Fruit fly (Drosophila melanogaster): Measurements from ENCODE around the gene Hex-t1.
A peak's percentile ranks its signal among the peaks of the same experiment; 100 is the strongest.

The Hex-t1 gene

dm6 chr3R:26461226-26461805 lies 12.4 kb downstream of the Hex-t1 start, which contains the start of gene CG5455 (continued):
- TF ChIP-seq Deaf1 (tag; optimal IDR thresholded peaks at IDR 0.05) (peak; percentile 89), CG10147 (GFP tag; optimal IDR thresholded peaks at IDR 0.05) (peak; percentile 61), Gsc (GFP tag; IDR thresholded peaks at IDR 0.05) (no peak), CG5245 (GFP tag; optimal IDR thresholded peaks at IDR 0.05) (no peak), CG9932 (GFP tag; IDR thresholded peaks at IDR 0.05) (peak; percentile 41; the same call in 1 of the 2 replicates), pros (GFP tag; optimal IDR thresholded peaks at IDR 0.05) (no peak), Vsx1 (GFP tag; optimal IDR thresholded peaks at IDR 0.05) (peak; percentile 56), schlank (tag; optimal IDR thresholded peaks at IDR 0.05) (peak; percentile 46), CG1233 (GFP tag; optimal IDR thresholded peaks at IDR 0.05) (peak; percentile 50), mam (GFP tag; optimal IDR thresholded peaks at IDR 0.05) (no peak), CG6175 (GFP tag; IDR thresholded peaks at IDR 0.05) (peak; percentile 77; the same call in 2 of the 3 replicates), tna (GFP tag; IDR thresholded peaks at IDR 0.05; ENCODE audit: partially characterized antibody) (peak; percentile 64; the same call in 1 of the 2 replicates), CG17328 (GFP tag; IDR thresholded peaks at IDR 0.05) (0 out of 2 replicates have a peak, but pooled peaks have one; percentile 29), Atf-2 (GFP tag; optimal IDR thresholded peaks at IDR 0.05) (peak; percentile 2), Hmr (GFP tag; optimal IDR thresholded peaks at IDR 0.05) (peak; percentile 78), wdn (GFP tag; IDR thresholded peaks at IDR 0.05) (peak; percentile 62), lab (GFP tag; optimal IDR thresholded peaks at IDR 0.05) (peak; percentile 87), CG8388 (GFP tag; optimal IDR thresholded peaks at IDR 0.05) (no peak), chinmo (GFP tag; IDR thresholded peaks at IDR 0.05; ENCODE audit: partially characterized antibody) (peak; percentile 92; the same call in 2 of the 4 replicates), onecut (GFP tag; IDR thresholded peaks at IDR 0.05) (peak; percentile 30; the same call in 1 of the 2 replicates), CG3847 (GFP tag; IDR thresholded peaks at IDR 0.05) (no peak), CG14441 (GFP tag; IDR thresholded peaks at IDR 0.05) (peak; percentile 35; the same call in 1 of the 2 replicates), CG6765 (GFP tag; optimal IDR thresholded peaks at IDR 0.05) (peak; percentile 15), CG6254 (GFP tag; optimal IDR thresholded peaks at IDR 0.05) (peak; percentile 35), Side (GFP tag; optimal IDR thresholded peaks at IDR 0.05) (peak; percentile 18), B-H1 (GFP tag; IDR thresholded peaks at IDR 0.05) (no peak; the same call in 2 of the 3 replicates), kni (GFP tag; optimal IDR thresholded peaks at IDR 0.05) (no peak), zen2 (GFP tag; IDR thresholded peaks at IDR 0.05; ENCODE audit: partially characterized antibody) (peak; percentile 57; the same call in 1 of the 3 replicates), fd64A (GFP tag; optimal IDR thresholded peaks at IDR 0.05) (peak; percentile 48), CG2129 (GFP tag; IDR thresholded peaks at IDR 0.05; ENCODE audit: partially characterized antibody) (no peak), maf-S (GFP tag; optimal IDR thresholded peaks at IDR 0.05) (peak; percentile 2), CG18476 (GFP tag; optimal IDR thresholded peaks at IDR 0.05) (no peak), Drgx (GFP tag; IDR thresholded peaks at IDR 0.05) (peak; percentile 77), crol (GFP tag; IDR thresholded peaks at IDR 0.05) (peak; percentile 94), CG17912 (GFP tag; optimal IDR thresholded peaks at IDR 0.05) (peak; percentile 56), MTF-1 (GFP tag; optimal IDR thresholded peaks at IDR 0.05; ENCODE audit: borderline replicate concordance) (peak; percentile 67), Aef1 (GFP tag; IDR thresholded peaks at IDR 0.05) (peak; percentile 51; the same call in 2 of the 3 replicates), CG8290 (GFP tag; optimal IDR thresholded peaks at IDR 0.05) (no peak), CG8290 (tag; optimal IDR thresholded peaks at IDR 0.05) (peak in 1 of 2 experiments; percentile 89), CG43689 (GFP tag; IDR thresholded peaks at IDR 0.05) (0 out of 2 replicates have a peak, but pooled peaks have one; percentile 39), CG1603 (tag; optimal IDR thresholded peaks at IDR 0.05) (peak; percentile 3), Antp (GFP tag; optimal IDR thresholded peaks at IDR 0.05) (peak; percentile 10), Sox102F (GFP tag; optimal IDR thresholded peaks at IDR 0.05) (peak; percentile 7), D (optimal IDR thresholded peaks at IDR 0.05) (no peak), D (GFP tag; optimal IDR thresholded peaks at IDR 0.05) (no peak), ac (GFP tag; optimal IDR thresholded peaks at IDR 0.05) (no peak), Bgb (GFP tag; IDR thresholded peaks at IDR 0.05; ENCODE audit: partially characterized antibody) (peak; percentile 76), Dp (GFP tag; optimal IDR thresholded peaks at IDR 0.05) (peak; percentile 94), z (GFP tag; IDR thresholded peaks at IDR 0.05) (peak; percentile 64; the same call in 2 of the 3 replicates)

All from whole organism, embryonic.